Fruit fly (Drosophila melanogaster): ENCODE data around the gene beg.

Gene beg

dm6 chr3L:17012017-17012719, 23.3 kb upstream of the beg start, which contains the start of gene CG3764 (continued):
- peak; percentile 71 for TF ChIP-seq emc (GFP tag; optimal IDR thresholded peaks at IDR 0.05)
- peak; percentile 30 for TF ChIP-seq CG1602 (GFP tag; optimal IDR thresholded peaks at IDR 0.05)
- TF ChIP-seq Mrtf (GFP tag; IDR thresholded peaks at IDR 0.05): peak; percentile 50; the same call in 1 of the 3 replicates
- TF ChIP-seq aop (GFP tag; IDR thresholded peaks at IDR 0.05): peak; percentile 55; the same call in 1 of the 2 replicates
- TF ChIP-seq odd (GFP tag; optimal IDR thresholded peaks at IDR 0.05): peak; percentile 89
- TF ChIP-seq CG11560 (tag; IDR thresholded peaks at IDR 0.05): no peak
- peak; percentile 43 for TF ChIP-seq Sin3A (optimal IDR thresholded peaks at IDR 0.05)
- peak; percentile 37 for TF ChIP-seq CG18476 (GFP tag; optimal IDR thresholded peaks at IDR 0.05)
- peak; percentile 74 for TF ChIP-seq CG15696 (tag; optimal IDR thresholded peaks at IDR 0.05)
- TF ChIP-seq Doc3 (GFP tag; IDR thresholded peaks at IDR 0.05; ENCODE audit: partially characterized antibody): no peak
- TF ChIP-seq pros (GFP tag; optimal IDR thresholded peaks at IDR 0.05): peak; percentile 49
- peak; percentile 73 for TF ChIP-seq CG10147 (GFP tag; optimal IDR thresholded peaks at IDR 0.05)
- TF ChIP-seq Hr39 (optimal IDR thresholded peaks at IDR 0.05): no peak
- TF ChIP-seq Ets97D (GFP tag; optimal IDR thresholded peaks at IDR 0.05): peak; percentile 98
- peak; percentile 67 for TF ChIP-seq grn (GFP tag; optimal IDR thresholded peaks at IDR 0.05)
- TF ChIP-seq sug (tag; optimal IDR thresholded peaks at IDR 0.05): peak; percentile 80
- peak; percentile 77 for TF ChIP-seq p53 (GFP tag; optimal IDR thresholded peaks at IDR 0.05)
- TF ChIP-seq ems (GFP tag; optimal IDR thresholded peaks at IDR 0.05): peak; percentile 27
- TF ChIP-seq HLHmδ (GFP tag; optimal IDR thresholded peaks at IDR 0.05): peak; percentile 94

- TF ChIP-seq Awh (GFP tag; IDR thresholded peaks at IDR 0.05): no peak
- TF ChIP-seq mam (GFP tag; optimal IDR thresholded peaks at IDR 0.05): peak; percentile 66
- peak; percentile 35 for TF ChIP-seq CG10267 (tag; optimal IDR thresholded peaks at IDR 0.05)
- no peak for TF ChIP-seq zen (tag; optimal IDR thresholded peaks at IDR 0.05)
- no peak for TF ChIP-seq CG6175 (GFP tag; IDR thresholded peaks at IDR 0.05)
- TF ChIP-seq cato (GFP tag; optimal IDR thresholded peaks at IDR 0.05; ENCODE audit: borderline replicate concordance): no peak
- peak; percentile 49 for TF ChIP-seq grau (tag; optimal IDR thresholded peaks at IDR 0.05)
- TF ChIP-seq CG32532 (GFP tag; IDR thresholded peaks at IDR 0.05): peak; percentile 47
- peak; percentile 37; the same call in 1 of the 3 replicates for TF ChIP-seq tgo (GFP tag; IDR thresholded peaks at IDR 0.05)
- TF ChIP-seq CG42726 (GFP tag; IDR thresholded peaks at IDR 0.05; ENCODE audit: partially characterized antibody): 0 out of 2 replicates have a peak, but pooled peaks have one; percentile 47
- TF ChIP-seq Sox102F (GFP tag; optimal IDR thresholded peaks at IDR 0.05): no peak
- peak; percentile 35 to 51 for TF ChIP-seq chif (GFP tag; optimal IDR thresholded peaks at IDR 0.05)
- TF ChIP-seq crol (GFP tag; IDR thresholded peaks at IDR 0.05): peak; percentile 96
- peak; percentile 87 for TF ChIP-seq CG4617 (GFP tag; optimal IDR thresholded peaks at IDR 0.05; ENCODE audit: borderline replicate concordance)
- TF ChIP-seq ken (GFP tag; IDR thresholded peaks at IDR 0.05): peak; percentile 76
- peak; percentile 35 for TF ChIP-seq pum (GFP tag; optimal IDR thresholded peaks at IDR 0.05)
- TF ChIP-seq CG3726 (GFP tag; IDR thresholded peaks at IDR 0.05): 0 out of 3 replicates have a peak, but pooled peaks have one; percentile 21
- TF ChIP-seq CG4854 (GFP tag; optimal IDR thresholded peaks at IDR 0.05): no peak
- TF ChIP-seq tin (GFP tag; optimal IDR thresholded peaks at IDR 0.05): peak; percentile 44
- TF ChIP-seq CG8089 (GFP tag; optimal IDR thresholded peaks at IDR 0.05): no peak
- TF ChIP-seq CG9609 (GFP tag; optimal IDR thresholded peaks at IDR 0.05): peak; percentile 37
- peak; percentile 64 for TF ChIP-seq lilli (GFP tag; optimal IDR thresholded peaks at IDR 0.05)
- peak; percentile 61; the same call in 1 of the 2 replicates for TF ChIP-seq NFAT (GFP tag; IDR thresholded peaks at IDR 0.05)
- TF ChIP-seq peb (GFP tag; IDR thresholded peaks at IDR 0.05): no peak
- TF ChIP-seq Meics (GFP tag; optimal IDR thresholded peaks at IDR 0.05): peak; percentile 47
- no peak for TF ChIP-seq CG10209 (GFP tag; optimal IDR thresholded peaks at IDR 0.05)
- TF ChIP-seq Atf3 (GFP tag; optimal IDR thresholded peaks at IDR 0.05): peak; percentile 19
- TF ChIP-seq Drgx (GFP tag; IDR thresholded peaks at IDR 0.05): peak; percentile 38
- TF ChIP-seq CG11093 (GFP tag; IDR thresholded peaks at IDR 0.05): no peak
Measured at dm6 chr3L:17015663-17016575, 19.5 kb upstream of the beg start, which contains the start of the genes CG6664 and CG7728. TSS of gene CG6664 (minus strand) at chr3L:17016180. TSS of gene CG7728 (plus strand) at chr3L:17016536.

All from whole organism, embryonic.